Worm (Caenorhabditis elegans): ENCODE results near the gene F41C6.7.

The F41C6.7 gene

ce11 chrX:6867707-6868106, 17.4 kb downstream of the F41C6.7 start (continued):
- TF ChIP-seq ztf-7 (tag; optimal IDR thresholded peaks at IDR 0.05) (no peak), set-16 (GFP tag; IDR thresholded peaks at IDR 0.05) (no peak), ctbp-1 (GFP tag; IDR thresholded peaks at IDR 0.05) (peak; percentile 81), nhr-102 (tag; optimal IDR thresholded peaks at IDR 0.05) (peak; percentile 66), ZK546.5 (tag; optimal IDR thresholded peaks at IDR 0.05) (no peak), T26A8.4 (GFP tag; IDR thresholded peaks at IDR 0.05) (peak; percentile 85), ama-1 (optimal IDR thresholded peaks at IDR 0.05) (no peak), madf-5 (GFP tag; IDR thresholded peaks at IDR 0.05) (peak; percentile 84 to 88; a peak in 3 of 4 replicates), lin-38 (GFP tag; IDR thresholded peaks at IDR 0.05) (no peak; the same call in 1 of the 2 replicates), ztf-11 (tag; optimal IDR thresholded peaks at IDR 0.05) (no peak), egl-27 (tag; optimal IDR thresholded peaks at IDR 0.05) (no peak), saeg-2 (GFP tag; IDR thresholded peaks at IDR 0.05) (peak; percentile 36; the same call in 1 of the 2 replicates), Y75B8A.6 (GFP tag; IDR thresholded peaks at IDR 0.05) (peak; percentile 79; the same call in 1 of the 2 replicates), zip-11 (GFP tag; IDR thresholded peaks at IDR 0.05) (peak; percentile 77; the same call in 1 of the 2 replicates), pqm-1 (tag; optimal IDR thresholded peaks at IDR 0.05) (no peak)

- TF ChIP-seq skn-1 (tag; optimal IDR thresholded peaks at IDR 0.05), result no peak
- peak; percentile 50; the same call in 1 of the 2 replicates for TF ChIP-seq lim-7 (GFP tag; IDR thresholded peaks at IDR 0.05)
Measured at ce11 chrX:6866900-6867299, 18.2 kb downstream of the F41C6.7 start.

ce11 chrX:6865839-6866238, 19.2 kb downstream of the F41C6.7 start, which contains the start of gene odr-10:
Gene odr-10, minus strand, starts transcription at chrX:6865939.
- TF ChIP-seq F44E2.7 (GFP tag; IDR thresholded peaks at IDR 0.05) (no peak), Y75B8A.6 (GFP tag; IDR thresholded peaks at IDR 0.05) (no peak), F37D6.2 (tag; optimal IDR thresholded peaks at IDR 0.05) (no peak), daf-16 (GFP tag; optimal IDR thresholded peaks at IDR 0.05) (no peak), daf-16 (tag; optimal IDR thresholded peaks at IDR 0.05) (no peak), Y48G9A.11 (GFP tag; IDR thresholded peaks at IDR 0.05) (no peak)

ce11 chrX:6863032-6863431, 22.0 kb downstream of the F41C6.7 start, which contains the start of gene nep-4:
Gene nep-4, minus strand, starts transcription at chrX:6863424.
- TF ChIP-seq lin-13 (GFP tag; optimal IDR thresholded peaks at IDR 0.05) (no peak), aha-1 (tag) (peak; percentile 93)

- TF ChIP-seq madf-9 (GFP tag; conservative IDR thresholded peaks at IDR 0.05), result no peak
- no peak for TF ChIP-seq vab-7 (GFP tag; IDR thresholded peaks at IDR 0.05)
- no peak for TF ChIP-seq F44E2.7 (GFP tag; IDR thresholded peaks at IDR 0.05)
- no peak for TF ChIP-seq egl-43 (GFP tag; IDR thresholded peaks at IDR 0.05)
- no peak for TF ChIP-seq dmd-9 (GFP tag; IDR thresholded peaks at IDR 0.05)
- no peak for TF ChIP-seq lir-3 (tag; optimal IDR thresholded peaks at IDR 0.05)
- TF ChIP-seq unc-62 (GFP tag; optimal IDR thresholded peaks at IDR 0.05 in 1 of 2), result peak in 1 of 2 experiments; percentile 57
- no peak for TF ChIP-seq unc-62 (tag; optimal IDR thresholded peaks at IDR 0.05)
- peak; percentile 79 for TF ChIP-seq aha-1 (tag)
Measured at ce11 chrX:6861564-6861963, 23.5 kb downstream of the F41C6.7 start.

ce11 chrX:6856793-6857192, 28.3 kb downstream of the F41C6.7 start:
- TF ChIP-seq lin-39 (tag; optimal IDR thresholded peaks at IDR 0.05), result no peak
- no peak for TF ChIP-seq gei-8 (GFP tag; optimal IDR thresholded peaks at IDR 0.05)
- peak in 1 of 2 experiments; percentile 32 for TF ChIP-seq unc-62 (GFP tag; optimal IDR thresholded peaks at IDR 0.05 in 1 of 2)
- no peak for TF ChIP-seq unc-62 (tag; optimal IDR thresholded peaks at IDR 0.05)
- TF ChIP-seq mdl-1 (tag; optimal IDR thresholded peaks at IDR 0.05), result no peak
- TF ChIP-seq ctbp-1 (GFP tag; IDR thresholded peaks at IDR 0.05), result peak; percentile 31; the same call in 1 of the 2 replicates
- TF ChIP-seq hmg-1.1 (GFP tag; IDR thresholded peaks at IDR 0.05), result 0 out of 2 replicates have a peak, but pooled peaks have one; percentile 18
- peak; percentile 91 for TF ChIP-seq ces-1 (GFP tag; optimal IDR thresholded peaks at IDR 0.05)
- TF ChIP-seq nhr-25 (tag; optimal IDR thresholded peaks at IDR 0.05; ENCODE audit: borderline replicate concordance, insufficient read depth), result no peak
- TF ChIP-seq fkh-10 (GFP tag; optimal IDR thresholded peaks at IDR 0.05), result peak; percentile 16

All from whole organism, L4 larva.